Worm (Caenorhabditis elegans) whole organism, L2 larva: ENCODE measurements around the gene hpo-39.

Experiments used
- aly-2 ChIP-seq: fragments of 150-350 bp; optimal IDR thresholded peaks from 2 replicates; lab custom pipeline; 2014; ENCODE audit warnings: missing biosample characterization, missing genetic modification characterization
- egl-27 ChIP-seq: sonication (generic microtip); optimal IDR thresholded peaks from 3 replicates; lab custom pipeline; 2017; ENCODE audit warnings: missing biosample characterization, missing genetic modification reagents, missing genetic modification characterization
- lin-11 ChIP-seq: fragments of 150-350 bp; sonication (generic microtip); optimal IDR thresholded peaks from 2 replicates; lab custom pipeline; 2014; ENCODE audit warnings: missing biosample characterization, missing genetic modification characterization, inconsistent platforms, mixed read lengths
- lsy-2 ChIP-seq, 2 experiments: fragments of 150-350 bp in 1 of 2; sonication (generic microtip) in 1 of 2; optimal IDR thresholded peaks; 2 replicates each; lab custom pipeline; 2014 to 2017; ENCODE audit warnings: missing biosample characterization in 2 of 2, missing genetic modification characterization in 2 of 2
- nhr-12 ChIP-seq: fragments of 150-350 bp; optimal IDR thresholded peaks from 2 replicates; lab custom pipeline; 2014; ENCODE audit warnings: missing biosample characterization, missing genetic modification characterization
- nhr-129 ChIP-seq: fragments of 150-350 bp; optimal IDR thresholded peaks from 2 replicates; lab custom pipeline; 2014; ENCODE audit warnings: missing biosample characterization, missing genetic modification characterization
- nhr-23 ChIP-seq: fragments of 150-350 bp; optimal IDR thresholded peaks from 2 replicates; lab custom pipeline; 2014; ENCODE audit warnings: missing biosample characterization, missing genetic modification reagents, missing genetic modification characterization
- nhr-237 ChIP-seq: fragments of 150-350 bp; optimal IDR thresholded peaks from 2 replicates; lab custom pipeline; 2014; ENCODE audit warnings: missing biosample characterization, missing genetic modification characterization
- nhr-77 ChIP-seq: fragments of 150-350 bp; optimal IDR thresholded peaks from 2 replicates; lab custom pipeline; 2014; ENCODE audit warnings: missing biosample characterization, missing genetic modification characterization
- snpc-4 ChIP-seq: fragments of 150-350 bp; optimal IDR thresholded peaks from 2 replicates; lab custom pipeline; 2014; ENCODE audit warnings: missing biosample characterization, missing genetic modification characterization
- unc-62 ChIP-seq: fragments of 150-350 bp; optimal IDR thresholded peaks from 2 replicates; lab custom pipeline; 2014; ENCODE audit warnings: missing biosample characterization, missing genetic modification reagents, missing genetic modification characterization
- ztf-4 ChIP-seq: fragments of 150-350 bp; optimal IDR thresholded peaks from 2 replicates; lab custom pipeline; 2014; ENCODE audit warnings: missing biosample characterization, missing genetic modification characterization

DNA sequence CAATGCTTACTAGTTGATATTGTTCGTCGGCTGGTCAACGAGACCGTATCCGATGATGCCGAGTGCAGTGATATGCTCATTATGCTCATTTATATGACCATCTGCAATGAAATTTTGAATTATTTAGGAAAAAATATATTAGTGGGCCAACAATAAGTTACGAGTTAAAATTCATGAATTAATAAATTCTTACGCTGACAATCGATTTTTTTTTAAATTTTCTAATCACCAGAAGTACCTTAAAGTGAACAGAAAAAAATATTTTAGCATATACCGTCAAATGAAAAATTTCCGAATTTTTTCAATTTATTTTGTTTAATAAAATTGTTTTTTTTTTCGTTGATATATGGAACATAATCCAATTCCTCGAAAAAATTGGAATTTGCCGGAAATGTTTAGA lies 24.5 kb downstream of the hpo-39 start, which contains the start of gene sos-1:
- TF ChIP-seq nhr-77 (tag; lab: Kevin White, UChicago) = no peak
- no peak for TF ChIP-seq nhr-12 (tag; lab: Kevin White, UChicago)
- no peak for TF ChIP-seq snpc-4
- TF ChIP-seq nhr-129 (tag; lab: Kevin White, UChicago) = no peak
- no peak for TF ChIP-seq nhr-23 (tag; lab: Kevin White, UChicago)
- TF ChIP-seq lin-11 (tag; lab: Kevin White, UChicago) = no peak
- TF ChIP-seq egl-27 = no peak
- TF ChIP-seq ztf-4 (tag; lab: Kevin White, UChicago) = no peak
- TF ChIP-seq nhr-237 (tag; lab: Kevin White, UChicago) = no peak
- no peak for TF ChIP-seq unc-62
- TF ChIP-seq aly-2 (tag; lab: Kevin White, UChicago) = no peak
- TF ChIP-seq lsy-2 (tag; optimal IDR thresholded peaks at IDR 0.05; lab: Kevin White, UChicago) = no peak
